Worm (Caenorhabditis elegans) whole organism, late embryonic: Measurements from ENCODE around the gene dhs-7.

Source experiments
- K09A11.1 ChIP-seq: sonication (generic microtip); optimal IDR thresholded peaks from 2 replicates; lab custom pipeline; 2017; ENCODE audit warnings: antibody characterized with exemption, mild to moderate bottlenecking, missing genetic modification characterization, missing compliant biosample characterization; ENCODE audit not compliant: insufficient read depth
- ama-1 ChIP-seq: fragments of 150-350 bp; optimal IDR thresholded peaks from 2 replicates; lab custom pipeline; 2014
- ceh-19 ChIP-seq: fragments of 200-800 bp; sonication (Bioruptor generic); optimal IDR thresholded peaks from 2 replicates; lab custom pipeline; 2018; ENCODE audit warnings: mild to moderate bottlenecking, missing genetic modification characterization, missing compliant biosample characterization
- ceh-22 ChIP-seq: sonication (generic microtip); optimal IDR thresholded peaks from 2 replicates; lab custom pipeline; 2017; ENCODE audit warnings: missing biosample characterization, missing genetic modification characterization
- ceh-30 ChIP-seq: fragments of 150-350 bp; optimal IDR thresholded peaks from 2 replicates; lab custom pipeline; 2014; ENCODE audit warnings: missing biosample characterization, missing genetic modification characterization
- dmd-4 ChIP-seq: sonication (generic microtip); optimal IDR thresholded peaks from 2 replicates; lab custom pipeline; 2016; ENCODE audit warnings: borderline replicate concordance, missing genetic modification characterization, missing compliant biosample characterization
- ets-4 ChIP-seq: sonication (generic microtip); optimal IDR thresholded peaks from 2 replicates; lab custom pipeline; 2016; ENCODE audit warnings: missing genetic modification characterization, missing compliant biosample characterization
- fkh-10 ChIP-seq: fragments of 150-350 bp; optimal IDR thresholded peaks from 2 replicates; lab custom pipeline; 2014; ENCODE audit warnings: missing biosample characterization, missing genetic modification reagents, missing genetic modification characterization
- hlh-6 ChIP-seq: sonication (generic microtip); optimal IDR thresholded peaks from 2 replicates; lab custom pipeline; 2016; ENCODE audit warnings: missing genotype, missing genetic modification characterization, missing compliant biosample characterization
- nhr-11 ChIP-seq: fragments of 150-350 bp; optimal IDR thresholded peaks from 2 replicates; lab custom pipeline; 2014; ENCODE audit warnings: missing biosample characterization, missing genetic modification characterization
- nhr-232 ChIP-seq: sonication (generic microtip); optimal IDR thresholded peaks from 2 replicates; lab custom pipeline; 2016; ENCODE audit warnings: missing genetic modification characterization, missing compliant biosample characterization
- odd-2 ChIP-seq: sonication (generic microtip); optimal IDR thresholded peaks from 2 replicates; lab custom pipeline; 2017; ENCODE audit warnings: antibody characterized with exemption, mild to moderate bottlenecking, missing genetic modification characterization, missing compliant biosample characterization
- pqm-1 ChIP-seq: sonication (generic microtip); optimal IDR thresholded peaks from 2 replicates; lab custom pipeline; 2016; ENCODE audit warnings: missing genetic modification characterization, missing compliant biosample characterization

ce11 chrII:7168712-7169111 is 39.5 kb downstream of the dhs-7 start, which contains the start of gene col-36:
- TF ChIP-seq K09A11.1: no peak
- no peak for TF ChIP-seq nhr-232 (tag; lab: Kevin White, UChicago)
- no peak for TF ChIP-seq ceh-22
- no peak for TF ChIP-seq fkh-10
- TF ChIP-seq hlh-6: no peak
- no peak for TF ChIP-seq ets-4 (tag; lab: Kevin White, UChicago)
- no peak for TF ChIP-seq ceh-19
- TF ChIP-seq odd-2 (tag; lab: Kevin White, UChicago): no peak
- TF ChIP-seq dmd-4: no peak
- no peak for TF ChIP-seq ceh-30 (tag; lab: Kevin White, UChicago)
- TF ChIP-seq ama-1: no peak
- no peak for TF ChIP-seq nhr-11
- no peak for TF ChIP-seq pqm-1 (tag; lab: Kevin White, UChicago)
